Worm (Caenorhabditis elegans) whole organism, L3 larva: ENCODE data around the gene snb-7.

Experiments
- R02D3.7 ChIP-seq: fragments of 150-350 bp; optimal IDR thresholded peaks from 2 replicates; lab custom pipeline; 2014; ENCODE audit warnings: missing biosample characterization, missing genetic modification characterization
- ZK546.5 ChIP-seq: sonication (generic microtip); optimal IDR thresholded peaks from 2 replicates; lab custom pipeline; 2017; ENCODE audit warnings: missing biosample characterization, missing genetic modification characterization
- ama-1 ChIP-seq: fragments of 150-350 bp; optimal IDR thresholded peaks from 2 replicates; lab custom pipeline; 2018
- ceh-16 ChIP-seq: sonication (generic microtip); optimal IDR thresholded peaks from 2 replicates; lab custom pipeline; 2017; ENCODE audit warnings: missing biosample characterization, missing genetic modification characterization
- ceh-28 ChIP-seq: fragments of 150-350 bp; optimal IDR thresholded peaks from 2 replicates; lab custom pipeline; 2014; ENCODE audit warnings: missing biosample characterization, missing genetic modification reagents, missing genetic modification characterization
- ceh-9 ChIP-seq: sonication (generic microtip); optimal IDR thresholded peaks from 2 replicates; lab custom pipeline; 2018; ENCODE audit warnings: missing biosample characterization, missing genetic modification characterization
- egl-27 ChIP-seq: sonication (generic microtip); optimal IDR thresholded peaks from 4 replicates; lab custom pipeline; 2017; ENCODE audit warnings: missing biosample characterization, missing genetic modification reagents, missing genetic modification characterization
- egl-5 ChIP-seq: fragments of 150-350 bp; optimal IDR thresholded peaks from 2 replicates; lab custom pipeline; 2017; ENCODE audit warnings: missing biosample characterization, missing genetic modification reagents, missing genetic modification characterization, inconsistent platforms
- elt-1 ChIP-seq: fragments of 150-350 bp; optimal IDR thresholded peaks from 2 replicates; lab custom pipeline; 2014; ENCODE audit warnings: missing biosample characterization, missing genetic modification characterization
- elt-2 ChIP-seq: sonication (generic microtip); optimal IDR thresholded peaks from 2 replicates; lab custom pipeline; 2016; ENCODE audit warnings: missing genetic modification reagents, mild to moderate bottlenecking, missing genetic modification characterization, missing compliant biosample characterization
- elt-3 ChIP-seq, 3 experiments: fragments of 150-350 bp in 1 of 3; sonication (generic microtip) in 2 of 3; optimal IDR thresholded peaks; 2 replicates in 2 of 3; 4 replicates in 1 of 3; lab custom pipeline; 2014 to 2017; ENCODE audit warnings: missing biosample characterization in 3 of 3, missing genetic modification characterization in 3 of 3
- fkh-10 ChIP-seq: sonication (generic microtip); optimal IDR thresholded peaks from 2 replicates; lab custom pipeline; 2017; ENCODE audit warnings: missing biosample characterization, missing genetic modification reagents, missing genetic modification characterization
- fkh-2 ChIP-seq: fragments of 150-350 bp; optimal IDR thresholded peaks from 2 replicates; lab custom pipeline; 2014; ENCODE audit warnings: missing biosample characterization, missing genetic modification reagents, missing genetic modification characterization
- hmg-11 ChIP-seq: sonication (generic microtip); optimal IDR thresholded peaks from 2 replicates; lab custom pipeline; 2016; ENCODE audit warnings: missing genetic modification characterization, missing compliant biosample characterization
- lin-15B ChIP-seq: fragments of 150-350 bp; optimal IDR thresholded peaks from 2 replicates; lab custom pipeline; 2014; ENCODE audit warnings: missing biosample characterization, missing genetic modification characterization
- lin-39 ChIP-seq: fragments of 150-350 bp; optimal IDR thresholded peaks from 2 replicates; lab custom pipeline; 2018; ENCODE audit warnings: missing biosample characterization, missing genetic modification reagents, missing genetic modification characterization
- mml-1 ChIP-seq: fragments of 150-350 bp; sonication (generic microtip); optimal IDR thresholded peaks from 3 replicates; lab custom pipeline; 2014; ENCODE audit warnings: missing biosample characterization, missing genetic modification characterization
- nfya-1 ChIP-seq: sonication (generic microtip); optimal IDR thresholded peaks from 2 replicates; lab custom pipeline; 2017; ENCODE audit warnings: missing genetic modification characterization, mild to moderate bottlenecking, missing compliant biosample characterization, antibody characterized with exemption, moderate library complexity; ENCODE audit not compliant: insufficient read depth
- nhr-11 ChIP-seq: fragments of 150-350 bp; optimal IDR thresholded peaks from 2 replicates; lab custom pipeline; 2014; ENCODE audit warnings: missing biosample characterization, missing genetic modification characterization
- nhr-23 ChIP-seq: fragments of 150-350 bp; optimal IDR thresholded peaks from 2 replicates; lab custom pipeline; 2014; ENCODE audit warnings: missing biosample characterization, missing genetic modification reagents, missing genetic modification characterization
- nhr-237 ChIP-seq: fragments of 150-350 bp; optimal IDR thresholded peaks from 2 replicates; lab custom pipeline; 2014; ENCODE audit warnings: missing biosample characterization, missing genetic modification characterization
- nhr-25 ChIP-seq: sonication (generic microtip); optimal IDR thresholded peaks from 2 replicates; lab custom pipeline; 2017; ENCODE audit warnings: missing biosample characterization, missing genetic modification characterization
- nhr-28 ChIP-seq: fragments of 150-350 bp; optimal IDR thresholded peaks from 2 replicates; lab custom pipeline; 2014; ENCODE audit warnings: missing biosample characterization, missing genetic modification characterization
- nhr-76 ChIP-seq: fragments of 150-350 bp; sonication (generic microtip); optimal IDR thresholded peaks from 5 replicates; lab custom pipeline; 2014; ENCODE audit warnings: missing biosample characterization, missing genetic modification characterization
- pha-4 ChIP-seq: fragments of 150-350 bp; optimal IDR thresholded peaks from 2 replicates; lab custom pipeline; 2014; ENCODE audit warnings: missing biosample characterization, missing genetic modification reagents, missing genetic modification characterization
- pqm-1 ChIP-seq: fragments of 150-350 bp; optimal IDR thresholded peaks from 2 replicates; lab custom pipeline; 2017; ENCODE audit warnings: missing biosample characterization, missing genetic modification characterization, inconsistent platforms
- sea-2 ChIP-seq: fragments of 150-350 bp; sonication (generic microtip); optimal IDR thresholded peaks from 4 replicates; lab custom pipeline; 2014; ENCODE audit warnings: missing biosample characterization, missing genetic modification reagents, missing genetic modification characterization
- skn-1 ChIP-seq: fragments of 150-350 bp; optimal IDR thresholded peaks from 2 replicates; lab custom pipeline; 2014; ENCODE audit warnings: missing biosample characterization, missing genetic modification characterization
- snpc-4 ChIP-seq: fragments of 150-350 bp; optimal IDR thresholded peaks from 2 replicates; lab custom pipeline; 2014; ENCODE audit warnings: missing biosample characterization, missing genetic modification characterization
- tbx-2 ChIP-seq: sonication (generic microtip); optimal IDR thresholded peaks from 2 replicates; lab custom pipeline; 2016; ENCODE audit warnings: mild to moderate bottlenecking, missing genetic modification characterization, missing compliant biosample characterization
- unc-39 ChIP-seq: sonication (generic microtip); optimal IDR thresholded peaks from 4 replicates; lab custom pipeline; 2017; ENCODE audit warnings: missing biosample characterization, missing genetic modification characterization
- ztf-11 ChIP-seq: fragments of 150-350 bp; optimal IDR thresholded peaks from 2 replicates; lab custom pipeline; 2014; ENCODE audit warnings: missing biosample characterization, missing genetic modification characterization

snb-7 gene

DNA sequence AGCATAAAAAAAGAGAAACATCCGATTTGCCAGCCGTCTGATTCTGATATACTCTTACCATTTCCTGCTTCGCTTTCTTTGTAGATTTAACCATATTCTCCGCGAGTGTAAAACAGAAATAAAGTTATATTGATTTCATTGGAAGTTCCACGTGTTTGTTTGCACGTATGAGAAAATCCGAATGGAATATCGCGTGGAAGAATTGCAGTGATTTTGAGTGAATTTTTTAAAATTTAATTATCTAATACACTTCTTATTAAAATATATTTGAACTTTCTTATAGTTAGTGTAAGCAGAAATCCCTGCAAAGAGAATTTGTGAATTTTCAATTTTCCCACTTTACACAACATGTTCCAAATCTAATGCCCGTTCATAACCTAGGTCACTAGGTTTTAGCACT, 29.6 kb upstream of the snb-7 start, which contains the start of gene F53B2.5:
Gene F53B2.5, minus strand, starts transcription at position 101 of the 400 bp plus-strand sequence.
- TF ChIP-seq fkh-10 (no peak), nfya-1 (tag; lab: Kevin White, UChicago) (no peak), ceh-28 (tag; lab: Kevin White, UChicago) (no peak), nhr-28 (tag; lab: Kevin White, UChicago) (no peak), pqm-1 (tag; lab: Kevin White, UChicago) (no peak), nhr-11 (tag; lab: Kevin White, UChicago) (no peak), skn-1 (tag; lab: Kevin White, UChicago) (no peak), nhr-237 (no peak), fkh-2 (tag; lab: Kevin White, UChicago) (no peak), nhr-76 (no peak), ceh-9 (tag; lab: Kevin White, UChicago) (no peak)
- TF ChIP-seq, all 47 proteins: peak for 0

DNA sequence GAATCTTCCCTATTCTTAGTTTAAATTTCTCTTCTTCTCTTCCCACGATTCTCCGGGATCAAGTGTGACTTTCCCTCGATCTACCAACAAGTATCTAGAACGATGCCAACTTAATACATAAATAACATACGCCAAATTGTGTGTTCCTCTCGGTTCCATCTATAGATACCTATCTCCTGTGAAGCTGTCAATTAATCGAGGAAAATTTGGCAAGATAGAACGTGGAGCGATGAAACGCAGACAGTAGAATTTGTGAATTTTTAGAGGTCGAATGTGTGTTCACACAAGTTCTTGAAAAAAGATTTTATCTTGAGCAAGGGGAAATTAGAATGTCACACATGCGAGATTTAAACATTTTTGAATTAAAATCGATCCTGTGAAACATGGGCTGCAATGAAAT, 29.2 kb upstream of the snb-7 start:
- no peak for TF ChIP-seq nhr-237
- peak; percentile 73 for TF ChIP-seq nhr-25
- TF ChIP-seq elt-1 (tag; lab: Kevin White, UChicago) = peak; percentile 89
- TF ChIP-seq sea-2 = no peak
- TF ChIP-seq skn-1 (tag; lab: Kevin White, UChicago) = no peak
- peak; percentile 33 for TF ChIP-seq nhr-23
- no peak for TF ChIP-seq lin-39
- no peak for TF ChIP-seq elt-3 (tag; optimal IDR thresholded peaks at IDR 0.05; lab: Kevin White, UChicago)
- no peak for TF ChIP-seq lin-15B (tag; lab: Kevin White, UChicago)
- TF ChIP-seq hmg-11 = no peak
- TF ChIP-seq nhr-76 = no peak
- TF ChIP-seq, all 47 proteins: peak for 3

- TF ChIP-seq egl-27 (no peak), nhr-28 (tag; lab: Kevin White, UChicago) (no peak), fkh-2 (tag; lab: Kevin White, UChicago) (no peak), ceh-9 (tag; lab: Kevin White, UChicago) (no peak), fkh-10 (no peak), snpc-4 (tag; lab: Kevin White, UChicago) (no peak), ZK546.5 (no peak), pha-4 (tag; lab: Kevin White, UChicago) (no peak), nfya-1 (tag; lab: Kevin White, UChicago) (no peak), ama-1 (lab: Kevin White, UChicago) (no peak), elt-3 (tag; optimal IDR thresholded peaks at IDR 0.05; lab: Kevin White, UChicago) (no peak), elt-2 (tag; lab: Kevin White, UChicago) (no peak), unc-39 (tag; lab: Kevin White, UChicago) (no peak), egl-5 (no peak), nhr-25 (no peak), skn-1 (tag; lab: Kevin White, UChicago) (no peak)
These were observed 24.3 kb upstream of the snb-7 start for ce11 chrIV:12536358-12536757.

DNA sequence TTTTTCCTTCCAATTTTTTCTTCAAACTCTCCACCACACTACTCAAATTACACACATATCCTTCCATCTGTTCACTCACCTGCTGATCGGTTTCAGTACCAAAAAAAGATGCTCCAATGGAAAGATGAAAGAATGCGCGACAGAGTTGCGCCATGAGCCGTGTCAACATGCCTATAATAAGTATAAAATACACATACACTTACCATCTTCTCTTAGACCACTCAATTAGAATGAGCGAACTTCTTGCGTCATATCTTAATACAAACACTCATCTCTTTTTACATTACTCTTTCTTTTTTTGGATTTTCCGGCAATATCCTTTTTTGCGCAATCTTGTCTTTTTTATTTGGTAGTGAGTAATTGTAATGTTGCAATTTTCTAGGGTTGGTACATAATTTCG, 23.0 kb upstream of the snb-7 start:
- TF ChIP-seq R02D3.7 = no peak
- TF ChIP-seq lin-39 = no peak
- no peak for TF ChIP-seq nfya-1 (tag; lab: Kevin White, UChicago)
- no peak for TF ChIP-seq nhr-25
- TF ChIP-seq nhr-76 = no peak
- no peak for TF ChIP-seq elt-3 (tag; optimal IDR thresholded peaks at IDR 0.05; lab: Kevin White, UChicago)
- TF ChIP-seq nhr-11 (tag; lab: Kevin White, UChicago) = no peak
- no peak for TF ChIP-seq lin-15B (tag; lab: Kevin White, UChicago)
- no peak for TF ChIP-seq sea-2
- no peak for TF ChIP-seq ztf-11 (tag; lab: Kevin White, UChicago)
- no peak for TF ChIP-seq elt-1 (tag; lab: Kevin White, UChicago)
- no peak for TF ChIP-seq ceh-16 (tag; lab: Kevin White, UChicago)
- TF ChIP-seq tbx-2 (tag; lab: Kevin White, UChicago) = no peak
- TF ChIP-seq fkh-10 = no peak
- TF ChIP-seq mml-1 (tag; lab: Kevin White, UChicago) = no peak

- TF ChIP-seq nhr-25 (peak; percentile 44), nfya-1 (tag; lab: Kevin White, UChicago) (no peak), elt-1 (tag; lab: Kevin White, UChicago) (peak; percentile 5)
These were observed 20.4 kb upstream of the snb-7 start for ce11 chrIV:12540242-12540641.

DNA sequence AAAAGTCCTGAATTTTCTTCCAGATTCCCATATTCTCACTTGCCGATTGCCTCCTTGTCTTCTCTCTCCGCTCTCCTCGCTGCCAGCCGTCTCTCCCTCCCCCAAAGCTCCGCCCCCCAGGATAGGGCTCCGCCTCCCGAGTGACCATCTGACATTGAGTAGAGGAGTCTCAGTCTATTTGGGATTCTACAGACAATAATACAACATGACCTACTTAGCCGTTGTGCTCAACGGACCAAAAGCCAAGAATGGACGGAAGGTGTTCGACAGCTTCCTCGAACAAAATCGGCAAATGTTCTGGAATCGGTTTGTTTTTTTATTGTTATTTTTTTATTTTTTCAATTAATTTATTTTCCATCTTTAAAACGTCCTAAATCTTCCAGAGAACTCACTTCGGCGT, 18.7 kb upstream of the snb-7 start, which contains the start of gene ham-1:
Gene ham-1, plus strand, starts transcription at position 173 of the 400 bp plus-strand sequence.
- no peak for TF ChIP-seq nhr-11 (tag; lab: Kevin White, UChicago)
- no peak for TF ChIP-seq elt-1 (tag; lab: Kevin White, UChicago)
- no peak for TF ChIP-seq pqm-1 (tag; lab: Kevin White, UChicago)
- TF ChIP-seq elt-2 (tag; lab: Kevin White, UChicago) = no peak
- no peak for TF ChIP-seq skn-1 (tag; lab: Kevin White, UChicago)
- no peak for TF ChIP-seq pha-4 (tag; lab: Kevin White, UChicago)
